Worm (Caenorhabditis elegans) whole organism, L4 larva: ENCODE measurements around the gene pgap-3.

Source experiments
- F10B5.3 ChIP-seq: sonication (generic microtip); optimal IDR thresholded peaks from 2 replicates; lab custom pipeline; 2016; ENCODE audit warnings: mild to moderate bottlenecking, missing genetic modification characterization, missing compliant biosample characterization
- F37D6.2 ChIP-seq: sonication (generic microtip); optimal IDR thresholded peaks from 2 replicates; lab custom pipeline; 2016; ENCODE audit warnings: mild to moderate bottlenecking, missing genetic modification characterization, missing compliant biosample characterization
- F49E8.2 ChIP-seq: sonication (generic microtip); optimal IDR thresholded peaks from 2 replicates; lab custom pipeline; 2016; ENCODE audit warnings: missing compliant biosample characterization, mild to moderate bottlenecking, missing genetic modification characterization, borderline replicate concordance
- T20F7.1 ChIP-seq: fragments of 200-800 bp; sonication (Bioruptor generic); optimal IDR thresholded peaks from 2 replicates; lab custom pipeline; 2018; ENCODE audit warnings: mild to moderate bottlenecking, missing genetic modification characterization, missing compliant biosample characterization
- ZK337.2 ChIP-seq: fragments of 200-800 bp; sonication (Bioruptor generic); IDR thresholded peaks from 2 replicates; pipeline ENCODE4 v1.3.6; 2022; ENCODE audit warnings: missing genetic modification reagents, missing genetic modification characterization, missing compliant biosample characterization
- ZK546.5 ChIP-seq, 2 experiments: sonication (generic microtip); optimal IDR thresholded peaks; 2 replicates each; lab custom pipeline; 2017; ENCODE audit warnings: missing biosample characterization in 2 of 2, missing genetic modification characterization in 2 of 2
- aha-1 ChIP-seq: fragments of 150-350 bp; peaks from one replicate; lab custom pipeline; 2014; ENCODE audit warnings: missing biosample characterization, missing genetic modification characterization
- ama-1 ChIP-seq: fragments of 150-350 bp; optimal IDR thresholded peaks from 2 replicates; lab custom pipeline; 2014; ENCODE audit warnings: inconsistent platforms, mixed read lengths
- attf-4 ChIP-seq: sonication (generic microtip); optimal IDR thresholded peaks from 3 replicates; lab custom pipeline; 2017; ENCODE audit warnings: missing biosample characterization, missing genetic modification characterization
- ceh-44 ChIP-seq: fragments of 200-800 bp; sonication (Bioruptor generic); IDR thresholded peaks from 2 replicates; pipeline ENCODE4 v1.3.6; 2022; ENCODE audit warnings: missing genetic modification reagents, missing genetic modification characterization, missing compliant biosample characterization
- ctbp-1 ChIP-seq: fragments of 200-800 bp; sonication (Bioruptor generic); IDR thresholded peaks from 2 replicates; pipeline ENCODE4 v1.3.6; 2022; ENCODE audit warnings: missing genetic modification reagents, missing genetic modification characterization, missing compliant biosample characterization
- daf-16 ChIP-seq, 3 experiments: sonication (generic microtip); optimal IDR thresholded peaks; 2 replicates each; lab custom pipeline; 2016 to 2017; ENCODE audit warnings: missing genetic modification characterization in 3 of 3, missing genetic modification reagents in 3 of 3, mild to moderate bottlenecking in 2 of 3, missing compliant biosample characterization in 2 of 3, missing biosample characterization in 1 of 3, moderate library complexity in 1 of 3
- dmd-6 ChIP-seq: fragments of 200-800 bp; sonication (Bioruptor generic); IDR thresholded peaks from 2 replicates; pipeline ENCODE4 v1.3.6; 2022; ENCODE audit warnings: missing genetic modification reagents, missing genetic modification characterization, missing compliant biosample characterization
- dmd-8 ChIP-seq: fragments of 200-800 bp; sonication (Bioruptor generic); IDR thresholded peaks from 2 replicates; pipeline ENCODE4 v1.3.6; 2022; ENCODE audit warnings: missing genetic modification characterization, missing compliant biosample characterization
- dmd-9 ChIP-seq: fragments of 200-800 bp; sonication (Bioruptor generic); IDR thresholded peaks from 2 replicates; pipeline ENCODE4 v1.3.6; 2022; ENCODE audit warnings: missing genetic modification reagents, missing genetic modification characterization, missing compliant biosample characterization
- dpl-1 ChIP-seq: fragments of 150-350 bp; optimal IDR thresholded peaks from 2 replicates; lab custom pipeline; 2014; ENCODE audit warnings: missing biosample characterization, missing genetic modification reagents, missing genetic modification characterization
- duxl-1 ChIP-seq: sonication (generic microtip); optimal IDR thresholded peaks from 2 replicates; lab custom pipeline; 2016; ENCODE audit warnings: mild to moderate bottlenecking, missing genetic modification characterization, moderate library complexity, missing compliant biosample characterization; ENCODE audit not compliant: poor library complexity
- dve-1 ChIP-seq: sonication (generic microtip); optimal IDR thresholded peaks from 2 replicates; lab custom pipeline; 2017; ENCODE audit warnings: antibody characterized with exemption, mild to moderate bottlenecking, missing genetic modification characterization, missing compliant biosample characterization; ENCODE audit not compliant: insufficient read depth
- egl-27 ChIP-seq: sonication (generic microtip); optimal IDR thresholded peaks from 3 replicates; lab custom pipeline; 2017; ENCODE audit warnings: missing biosample characterization, missing genetic modification reagents, missing genetic modification characterization
- gei-8 ChIP-seq: fragments of 200-800 bp; sonication (Bioruptor generic); optimal IDR thresholded peaks from 2 replicates; lab custom pipeline; 2018; ENCODE audit warnings: mild to moderate bottlenecking, missing genetic modification characterization, missing compliant biosample characterization
- hif-1 ChIP-seq, 2 experiments: sonication (generic microtip); optimal IDR thresholded peaks; 2 replicates each; lab custom pipeline; 2016 to 2017; ENCODE audit warnings: missing compliant biosample characterization in 2 of 2, missing genetic modification characterization in 2 of 2, missing genetic modification reagents in 2 of 2, missing genotype in 2 of 2, mild to moderate bottlenecking in 1 of 2
- hmg-1.1 ChIP-seq: fragments of 200-800 bp; sonication (Bioruptor generic); IDR thresholded peaks from 2 replicates; pipeline ENCODE4 v1.3.6; 2022; ENCODE audit warnings: missing genetic modification reagents, missing genetic modification characterization, missing compliant biosample characterization
- lin-29 ChIP-seq: fragments of 200-800 bp; sonication (Bioruptor generic); IDR thresholded peaks from 2 replicates; pipeline ENCODE4 v1.3.6; 2022; ENCODE audit warnings: missing genetic modification reagents, missing genetic modification characterization, missing compliant biosample characterization
- lsy-2 ChIP-seq, 2 experiments: fragments of 150-350 bp in 1 of 2; sonication (generic microtip) in 1 of 2; optimal IDR thresholded peaks; 2 replicates each; lab custom pipeline; 2014 to 2017; ENCODE audit warnings: missing biosample characterization in 2 of 2, missing genetic modification characterization in 2 of 2
- madf-5 ChIP-seq, 2 experiments: fragments of 200-800 bp; sonication (Bioruptor generic); IDR thresholded peaks; 2 replicates each; pipeline ENCODE4 v1.3.6; 2022; ENCODE audit warnings: missing compliant biosample characterization in 2 of 2, missing genetic modification characterization in 2 of 2
- mdt-29 ChIP-seq: fragments of 200-800 bp; sonication (Bioruptor generic); IDR thresholded peaks from 2 replicates; pipeline ENCODE4 v1.3.6; 2022; ENCODE audit warnings: missing genetic modification reagents, missing genetic modification characterization, missing compliant biosample characterization
- mep-1 ChIP-seq: fragments of 150-350 bp; sonication (generic microtip); optimal IDR thresholded peaks from 3 replicates; lab custom pipeline; 2014; ENCODE audit warnings: missing biosample characterization, missing genetic modification characterization
- mes-2 ChIP-seq: sonication (generic microtip); optimal IDR thresholded peaks from 2 replicates; lab custom pipeline; 2016; ENCODE audit warnings: missing genotype, mild to moderate bottlenecking, missing genetic modification characterization, missing compliant biosample characterization; ENCODE audit not compliant: poor library complexity, severe bottlenecking
- mxl-2 ChIP-seq: fragments of 200-800 bp; sonication (Bioruptor generic); conservative IDR thresholded peaks from 2 replicates; pipeline ENCODE4 v1.3.6; 2022; ENCODE audit warnings: missing genetic modification reagents, missing genetic modification characterization, missing compliant biosample characterization
- mxl-3 ChIP-seq: fragments of 200-800 bp; sonication (Bioruptor generic); optimal IDR thresholded peaks from 2 replicates; lab custom pipeline; 2018; ENCODE audit warnings: mild to moderate bottlenecking, missing genetic modification characterization, missing compliant biosample characterization
- nhr-102 ChIP-seq: sonication (generic microtip); optimal IDR thresholded peaks from 2 replicates; lab custom pipeline; 2016; ENCODE audit warnings: mild to moderate bottlenecking, missing genetic modification characterization, moderate library complexity, missing compliant biosample characterization
- nhr-237 ChIP-seq: sonication (generic microtip); optimal IDR thresholded peaks from 2 replicates; lab custom pipeline; 2017; ENCODE audit warnings: missing biosample characterization, missing genetic modification characterization
- nhr-6 ChIP-seq: fragments of 150-350 bp; optimal IDR thresholded peaks from 2 replicates; lab custom pipeline; 2014; ENCODE audit warnings: missing biosample characterization, missing genetic modification characterization
- nhr-76 ChIP-seq: fragments of 150-350 bp; optimal IDR thresholded peaks from 2 replicates; lab custom pipeline; 2014; ENCODE audit warnings: missing biosample characterization, missing genetic modification characterization
- pha-4 ChIP-seq, 2 experiments: fragments of 150-350 bp in 1 of 2; fragments of 200-800 bp in 1 of 2; sonication (Bioruptor generic) in 1 of 2; IDR thresholded peaks in 1 of 2; optimal IDR thresholded peaks in 1 of 2; 2 replicates each; pipeline versions ENCODE4 v1.3.6 to Lab custom; 2014 to 2022; ENCODE audit warnings: missing genetic modification characterization in 2 of 2, missing genetic modification reagents in 2 of 2, missing biosample characterization in 1 of 2, missing compliant biosample characterization in 1 of 2
- pqm-1 ChIP-seq: sonication (generic microtip); optimal IDR thresholded peaks from 2 replicates; lab custom pipeline; 2017; ENCODE audit warnings: missing biosample characterization, missing genetic modification characterization
- saeg-2 ChIP-seq: fragments of 200-800 bp; sonication (Bioruptor generic); IDR thresholded peaks from 2 replicates; pipeline ENCODE4 v1.3.6; 2022; ENCODE audit warnings: missing genetic modification reagents, missing genetic modification characterization, missing compliant biosample characterization
- skn-1 ChIP-seq: fragments of 150-350 bp; optimal IDR thresholded peaks from 2 replicates; lab custom pipeline; 2014; ENCODE audit warnings: missing biosample characterization, missing genetic modification characterization
- snpc-4 ChIP-seq: fragments of 150-350 bp; optimal IDR thresholded peaks from 2 replicates; lab custom pipeline; 2014; ENCODE audit warnings: missing biosample characterization, missing genetic modification characterization
- tag-97 ChIP-seq: fragments of 200-800 bp; sonication (Bioruptor generic); IDR thresholded peaks from 2 replicates; pipeline ENCODE4 v1.3.6; 2022; ENCODE audit warnings: missing genetic modification characterization, missing compliant biosample characterization
- unc-62 ChIP-seq, 3 experiments: fragments of 150-350 bp in 1 of 3; sonication (generic microtip); optimal IDR thresholded peaks in 2 of 3; peaks in 1 of 3; 1 replicate in 1 of 3; 2 replicates in 2 of 3; lab custom pipeline; 2014 to 2017; ENCODE audit warnings: missing biosample characterization in 3 of 3, missing genetic modification characterization in 3 of 3, missing genetic modification reagents in 3 of 3, missing genotype in 1 of 3
- vab-7 ChIP-seq: fragments of 200-800 bp; sonication (Bioruptor generic); IDR thresholded peaks from 2 replicates; pipeline ENCODE4 v1.3.6; 2022; ENCODE audit warnings: missing genetic modification reagents, missing genetic modification characterization, missing compliant biosample characterization
- zfp-3 ChIP-seq: fragments of 200-800 bp; sonication (Bioruptor generic); conservative IDR thresholded peaks from 2 replicates; pipeline ENCODE4 v1.3.6; 2022; ENCODE audit warnings: missing genetic modification reagents, missing genetic modification characterization, missing compliant biosample characterization

Gene pgap-3

ce11 chrV:6012401-6012800 lies 35.3 kb downstream of the pgap-3 start:
- TF ChIP-seq ZK337.2 (GFP tag; lab: Robert Waterston, UW) (no peak), tag-97 (GFP tag; lab: Robert Waterston, UW) (no peak), T20F7.1 (peak; percentile 32), F49E8.2 (tag; lab: Kevin White, UChicago) (no peak), lsy-2 (tag; optimal IDR thresholded peaks at IDR 0.05; lab: Kevin White, UChicago) (peak in 1 of 2 experiments; percentile 29), mdt-29 (GFP tag; lab: Robert Waterston, UW) (peak; percentile 28; the same call in 1 of the 2 replicates), gei-8 (GFP tag; lab: Kevin White, UChicago) (no peak), pqm-1 (peak; percentile 20), F10B5.3 (tag; lab: Kevin White, UChicago) (no peak), F37D6.2 (tag; lab: Kevin White, UChicago) (no peak), ZK546.5 (tag; optimal IDR thresholded peaks at IDR 0.05; lab: Kevin White, UChicago) (no peak), daf-16 (GFP tag; optimal IDR thresholded peaks at IDR 0.05; lab: Kevin White, UChicago) (no peak), daf-16 (tag; optimal IDR thresholded peaks at IDR 0.05; lab: Kevin White, UChicago) (no peak), dve-1 (tag; lab: Kevin White, UChicago) (peak; percentile 19), aha-1 (peak; percentile 83), hmg-1.1 (GFP tag; lab: Robert Waterston, UW) (no peak)
- TF ChIP-seq, all 104 proteins: peak for 6

- TF ChIP-seq unc-62 (GFP tag; optimal IDR thresholded peaks at IDR 0.05 in 1 of 2; lab: Kevin White, UChicago) = peak in 1 of 2 experiments; percentile 92
- TF ChIP-seq unc-62 (tag; optimal IDR thresholded peaks at IDR 0.05; lab: Kevin White, UChicago) = no peak
- no peak for TF ChIP-seq lin-29 (GFP tag; lab: Robert Waterston, UW)
- no peak for TF ChIP-seq snpc-4 (tag; lab: Kevin White, UChicago)
- TF ChIP-seq dve-1 (tag; lab: Kevin White, UChicago) = peak; percentile 20
- no peak for TF ChIP-seq hif-1 (tag; optimal IDR thresholded peaks at IDR 0.05; lab: Kevin White, UChicago)
- TF ChIP-seq ama-1 = no peak
- no peak for TF ChIP-seq pha-4 (GFP tag; IDR thresholded peaks at IDR 0.05; lab: Robert Waterston, UW)
- peak; percentile 41 for TF ChIP-seq pha-4 (tag; optimal IDR thresholded peaks at IDR 0.05; lab: Kevin White, UChicago)
- peak; percentile 14 for TF ChIP-seq mes-2
- TF ChIP-seq dpl-1 (GFP tag; lab: Kevin White, UChicago) = no peak
- TF ChIP-seq lsy-2 (tag; optimal IDR thresholded peaks at IDR 0.05; lab: Kevin White, UChicago) = peak in 1 of 2 experiments; percentile 9
- TF ChIP-seq nhr-6 = peak; percentile 7
- TF ChIP-seq nhr-237 (tag; lab: Kevin White, UChicago) = no peak
- TF ChIP-seq mep-1 (tag; lab: Kevin White, UChicago) = no peak
These were observed 37.1 kb downstream of the pgap-3 start for ce11 chrV:6010642-6011041.

DNA sequence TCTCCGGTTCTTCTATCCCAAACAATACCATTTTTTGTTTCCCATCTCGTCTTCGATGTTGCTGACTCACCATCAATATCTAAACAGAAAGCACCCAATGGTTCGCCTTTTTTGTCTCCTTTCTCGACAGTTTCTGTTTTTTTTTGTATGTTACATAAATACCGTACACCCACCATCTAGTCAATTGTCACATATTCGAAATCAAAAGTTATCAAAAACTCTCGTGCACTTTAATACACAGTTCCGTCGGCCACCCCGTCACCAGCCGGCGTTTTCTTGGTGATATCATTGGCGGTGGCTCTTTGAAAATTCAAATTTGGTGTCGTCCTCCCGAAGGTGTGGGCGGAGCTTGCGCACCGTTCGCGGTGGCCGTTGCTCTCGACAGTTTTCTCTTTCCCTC lies 39.8 kb downstream of the pgap-3 start:
- TF ChIP-seq vab-7 (GFP tag; lab: Robert Waterston, UW) (no peak), lsy-2 (tag; optimal IDR thresholded peaks at IDR 0.05; lab: Kevin White, UChicago) (peak in 1 of 2 experiments; percentile 8), skn-1 (tag; lab: Kevin White, UChicago) (no peak), ceh-44 (no peak), hmg-1.1 (GFP tag; lab: Robert Waterston, UW) (no peak), ZK546.5 (tag; optimal IDR thresholded peaks at IDR 0.05; lab: Kevin White, UChicago) (no peak), aha-1 (peak; percentile 95), ama-1 (no peak), dve-1 (tag; lab: Kevin White, UChicago) (peak; percentile 13), mxl-2 (GFP tag; lab: Robert Waterston, UW) (no peak), saeg-2 (GFP tag; lab: Robert Waterston, UW) (no peak), nhr-6 (no peak), nhr-76 (tag; lab: Kevin White, UChicago) (no peak), mxl-3 (GFP tag; lab: Kevin White, UChicago) (no peak), ctbp-1 (GFP tag; lab: Robert Waterston, UW) (no peak), gei-8 (GFP tag; lab: Kevin White, UChicago) (no peak), madf-5 (GFP tag; IDR thresholded peaks at IDR 0.05; lab: Robert Waterston, UW) (no peak), dmd-9 (GFP tag; lab: Robert Waterston, UW) (no peak), T20F7.1 (no peak), mep-1 (tag; lab: Kevin White, UChicago) (no peak), zfp-3 (GFP tag; lab: Robert Waterston, UW) (no peak), egl-27 (tag; lab: Kevin White, UChicago) (no peak), nhr-237 (tag; lab: Kevin White, UChicago) (no peak), duxl-1 (tag; lab: Kevin White, UChicago) (no peak), dmd-8 (no peak), hif-1 (tag; optimal IDR thresholded peaks at IDR 0.05; lab: Kevin White, UChicago) (no peak), mdt-29 (GFP tag; lab: Robert Waterston, UW) (no peak), dmd-6 (GFP tag; lab: Robert Waterston, UW) (no peak), nhr-102 (no peak), attf-4 (tag; lab: Kevin White, UChicago) (no peak)
